Fruit fly (Drosophila melanogaster): ENCODE data around the gene CG33986.
A peak's percentile ranks its signal among the peaks of the same experiment; 100 is the strongest.

CG33986 gene

DNA sequence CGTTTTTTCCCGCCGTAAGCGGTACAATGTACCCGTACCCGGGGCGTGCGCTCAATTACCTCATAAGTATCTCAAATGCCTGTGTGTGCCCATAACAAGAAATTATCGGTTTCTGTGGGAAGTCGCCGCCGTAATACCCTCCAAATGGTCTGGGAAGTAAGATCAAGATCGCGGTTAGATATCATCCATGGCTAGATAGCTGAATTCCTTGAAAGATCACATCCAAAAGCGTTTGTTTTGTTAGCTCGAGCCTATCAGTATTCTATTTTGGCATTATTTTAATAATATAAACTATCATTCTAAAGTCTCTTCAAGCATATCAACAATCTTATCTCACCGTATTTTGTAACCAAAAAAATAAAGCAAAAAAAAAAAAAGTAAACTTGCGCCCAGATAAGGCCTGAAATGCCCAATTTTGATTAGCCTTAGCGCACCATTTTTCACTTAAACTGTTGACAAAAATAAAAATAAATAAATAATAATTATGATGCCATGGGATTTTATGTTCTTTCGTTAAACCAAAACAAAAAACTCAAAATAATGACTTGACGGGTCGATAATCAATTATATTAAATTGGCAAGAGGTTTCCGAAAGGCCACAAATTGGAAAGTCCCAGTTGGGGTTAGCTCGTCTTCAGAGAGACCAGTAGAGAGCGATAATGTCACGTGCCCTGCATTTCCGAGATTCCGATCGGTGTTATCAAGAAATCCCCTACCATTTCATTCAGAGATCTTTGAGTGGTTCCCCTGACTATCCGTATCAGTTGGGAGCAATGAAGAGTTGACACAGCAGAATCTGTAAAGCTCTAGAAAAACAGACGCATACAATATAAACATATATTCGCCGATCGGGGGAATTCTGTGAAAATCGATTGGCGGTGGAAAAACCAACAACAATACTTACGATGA, 13.8 kb upstream of the CG33986 start:
- TF ChIP-seq EcR (GFP tag; optimal IDR thresholded peaks at IDR 0.05): peak; percentile 32
- no peak for TF ChIP-seq Pif1B (GFP tag; optimal IDR thresholded peaks at IDR 0.05)
- peak; percentile 6 for TF ChIP-seq CG14655 (GFP tag; optimal IDR thresholded peaks at IDR 0.05)
- TF ChIP-seq fd96Ca (GFP tag; IDR thresholded peaks at IDR 0.05): 0 out of 3 replicates have a peak, but pooled peaks have one; percentile 3

- TF ChIP-seq Ets98B (GFP tag; IDR thresholded peaks at IDR 0.05): no peak; the same call in 1 of the 2 replicates
- peak; percentile 66 for TF ChIP-seq CG17806 (tag; optimal IDR thresholded peaks at IDR 0.05)
- no peak for TF ChIP-seq CG10348 (GFP tag; IDR thresholded peaks at IDR 0.05)
- peak; percentile 73 for TF ChIP-seq Pif1A (GFP tag; optimal IDR thresholded peaks at IDR 0.05)
- no peak; the same call in 1 of the 3 replicates for TF ChIP-seq CG4496 (GFP tag; IDR thresholded peaks at IDR 0.05)
- TF ChIP-seq CG8301 (tag; optimal IDR thresholded peaks at IDR 0.05): peak; percentile 73
- no peak for TF ChIP-seq gl (tag; optimal IDR thresholded peaks at IDR 0.05)
- no peak for TF ChIP-seq CG13204 (GFP tag; optimal IDR thresholded peaks at IDR 0.05)
- TF ChIP-seq fd96Ca (GFP tag; IDR thresholded peaks at IDR 0.05): no peak; the same call in 2 of the 3 replicates
- TF ChIP-seq CG15710 (tag; optimal IDR thresholded peaks at IDR 0.05): peak; percentile 72
- TF ChIP-seq CG9948 (tag; optimal IDR thresholded peaks at IDR 0.05): peak; percentile 71
- peak; percentile 9; the same call in 1 of the 2 replicates for TF ChIP-seq CG12605 (GFP tag; IDR thresholded peaks at IDR 0.05)
- peak; percentile 56 for TF ChIP-seq Pif1B (GFP tag; optimal IDR thresholded peaks at IDR 0.05)
- TF ChIP-seq CG14655 (GFP tag; optimal IDR thresholded peaks at IDR 0.05): peak; percentile 83
- peak; percentile 75 for TF ChIP-seq CG32121 (GFP tag; IDR thresholded peaks at IDR 0.05)
- peak; percentile 37 for TF ChIP-seq EcR (GFP tag; optimal IDR thresholded peaks at IDR 0.05)
- TF ChIP-seq D1 (tag; optimal IDR thresholded peaks at IDR 0.05): peak; percentile 60
- peak; percentile 58 for TF ChIP-seq CG34367 (tag; optimal IDR thresholded peaks at IDR 0.05)
- TF ChIP-seq rn (GFP tag; IDR thresholded peaks at IDR 0.05): no peak
- peak; percentile 18 for TF ChIP-seq Snoo (tag; optimal IDR thresholded peaks at IDR 0.05)
- TF ChIP-seq CG8159 (tag; optimal IDR thresholded peaks at IDR 0.05): peak; percentile 80
These were observed 13.0 kb upstream of the CG33986 start for dm6 chr3L:15537916-15538581.

DNA sequence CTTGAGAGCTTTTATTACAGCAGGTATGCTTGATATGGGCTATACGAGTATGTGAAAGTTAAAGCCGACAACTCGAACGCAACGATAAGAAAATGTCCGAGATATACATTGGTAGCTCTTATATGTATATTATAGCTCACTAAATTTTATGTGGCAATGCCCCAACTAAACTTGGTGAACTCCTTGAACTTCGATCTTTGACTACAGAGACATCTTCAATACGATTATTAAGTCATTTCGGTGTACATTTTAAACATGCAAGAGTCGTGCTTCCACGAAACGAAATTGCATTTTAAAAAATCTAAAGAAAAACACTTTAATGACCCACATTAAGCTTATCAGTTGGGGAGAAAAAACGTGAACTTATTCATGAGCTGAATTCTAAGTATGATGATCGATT, 11.5 kb upstream of the CG33986 start:
- TF ChIP-seq CG8159 (tag; optimal IDR thresholded peaks at IDR 0.05) (no peak), CG15710 (tag; optimal IDR thresholded peaks at IDR 0.05) (no peak), CG12605 (GFP tag; IDR thresholded peaks at IDR 0.05) (no peak), Pif1B (GFP tag; optimal IDR thresholded peaks at IDR 0.05) (no peak), Pif1A (GFP tag; optimal IDR thresholded peaks at IDR 0.05) (no peak), CG34367 (tag; optimal IDR thresholded peaks at IDR 0.05) (no peak), CG13204 (GFP tag; optimal IDR thresholded peaks at IDR 0.05) (no peak), CG14655 (GFP tag; optimal IDR thresholded peaks at IDR 0.05) (no peak), CG17806 (tag; optimal IDR thresholded peaks at IDR 0.05) (no peak), fd96Ca (GFP tag; IDR thresholded peaks at IDR 0.05) (no peak), CG4496 (GFP tag; IDR thresholded peaks at IDR 0.05) (no peak), CG32121 (GFP tag; IDR thresholded peaks at IDR 0.05) (no peak), gl (tag; optimal IDR thresholded peaks at IDR 0.05) (no peak), Snoo (tag; optimal IDR thresholded peaks at IDR 0.05) (no peak), CG9948 (tag; optimal IDR thresholded peaks at IDR 0.05) (no peak)

DNA sequence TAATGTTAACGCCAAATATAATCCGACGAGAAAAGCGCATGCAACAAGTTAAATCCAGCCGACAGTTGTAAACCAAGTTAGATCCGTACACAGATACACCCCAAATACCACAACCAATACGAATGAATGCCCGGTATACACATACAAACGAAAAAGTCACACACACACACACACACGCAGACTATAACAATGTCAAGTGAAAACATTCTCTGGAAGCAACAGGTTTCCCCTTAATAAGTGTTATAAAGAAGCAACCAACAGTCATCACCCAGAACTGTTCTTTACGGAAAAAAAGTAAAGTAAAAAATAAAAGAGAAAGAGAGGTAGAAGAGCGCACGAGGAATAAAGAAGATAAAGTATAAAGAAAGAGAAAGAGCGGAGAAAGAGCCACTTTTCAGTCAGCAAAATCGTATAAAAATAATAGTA, 10.8 kb upstream of the CG33986 start:
- TF ChIP-seq CG12605 (GFP tag; IDR thresholded peaks at IDR 0.05) (peak; percentile 76), CG9948 (tag; optimal IDR thresholded peaks at IDR 0.05) (no peak), CG8159 (tag; optimal IDR thresholded peaks at IDR 0.05) (peak; percentile 13), EcR (GFP tag; optimal IDR thresholded peaks at IDR 0.05) (peak; percentile 12)

DNA sequence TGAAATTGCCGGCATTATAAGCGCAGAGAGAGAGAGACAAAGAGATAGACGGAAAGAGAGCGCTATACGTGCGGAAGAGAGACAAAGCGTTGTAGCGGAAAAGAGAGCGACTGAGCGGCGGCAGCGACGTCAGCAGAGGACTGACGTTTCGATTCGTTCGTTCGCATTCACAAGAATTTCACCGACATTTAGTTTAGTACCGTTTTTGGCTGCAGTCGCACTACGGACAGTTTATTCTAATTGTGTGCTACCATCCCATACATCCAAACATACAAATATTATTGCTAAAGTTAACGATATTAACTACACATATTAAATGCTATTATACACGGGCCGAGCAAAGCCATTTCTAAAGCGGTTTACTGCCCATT, 10.2 kb upstream of the CG33986 start, which contains the start of gene CrebA:
TSS of gene CrebA (plus strand) at position 168 of the 371 bp plus-strand sequence.
- no peak for TF ChIP-seq EcR (GFP tag; optimal IDR thresholded peaks at IDR 0.05)
- no peak for TF ChIP-seq gl (tag; optimal IDR thresholded peaks at IDR 0.05)
- no peak for TF ChIP-seq Pif1B (GFP tag; optimal IDR thresholded peaks at IDR 0.05)
- TF ChIP-seq CG9948 (tag; optimal IDR thresholded peaks at IDR 0.05): no peak
- peak; percentile 41; the same call in 1 of the 2 replicates for TF ChIP-seq Ets98B (GFP tag; IDR thresholded peaks at IDR 0.05)
- no peak for TF ChIP-seq Snoo (tag; optimal IDR thresholded peaks at IDR 0.05)
- TF ChIP-seq CG4496 (GFP tag; IDR thresholded peaks at IDR 0.05): peak; percentile 56
- no peak for TF ChIP-seq D1 (tag; optimal IDR thresholded peaks at IDR 0.05)
- TF ChIP-seq CG8301 (tag; optimal IDR thresholded peaks at IDR 0.05): no peak
- TF ChIP-seq CG34367 (tag; optimal IDR thresholded peaks at IDR 0.05): no peak
- TF ChIP-seq rn (GFP tag; IDR thresholded peaks at IDR 0.05): no peak
- no peak for TF ChIP-seq CG17806 (tag; optimal IDR thresholded peaks at IDR 0.05)
- no peak for TF ChIP-seq CG15710 (tag; optimal IDR thresholded peaks at IDR 0.05)
- TF ChIP-seq CG32121 (GFP tag; IDR thresholded peaks at IDR 0.05): peak; percentile 11; the same call in 1 of the 2 replicates
- TF ChIP-seq CG13204 (GFP tag; optimal IDR thresholded peaks at IDR 0.05): no peak
- no peak for TF ChIP-seq CG10348 (GFP tag; IDR thresholded peaks at IDR 0.05)
- TF ChIP-seq CG14655 (GFP tag; optimal IDR thresholded peaks at IDR 0.05): no peak
- TF ChIP-seq CG8159 (tag; optimal IDR thresholded peaks at IDR 0.05): no peak
- no peak for TF ChIP-seq Pif1A (GFP tag; optimal IDR thresholded peaks at IDR 0.05)
- TF ChIP-seq CG12605 (GFP tag; IDR thresholded peaks at IDR 0.05): peak; percentile 88
- TF ChIP-seq fd96Ca (GFP tag; IDR thresholded peaks at IDR 0.05): no peak
